Fruit fly (Drosophila melanogaster) whole organism, pupa: ENCODE results near the gene CG43965.

Experiments used
- CG17806 ChIP-seq: fragments of 200-800 bp; sonication (Bioruptor generic); optimal IDR thresholded peaks from 2 replicates; lab custom pipeline; 2018; ENCODE audit warnings: missing biosample characterization, mild to moderate bottlenecking, missing genetic modification characterization, moderate library complexity
- CG32121 ChIP-seq: fragments of 200-800 bp; sonication (Bioruptor generic); IDR thresholded peaks from 2 replicates; pipeline ENCODE4 v1.3.6; 2022; ENCODE audit warnings: missing biosample characterization, missing genetic modification characterization
- CG9948 ChIP-seq: fragments of 200-800 bp; sonication (Bioruptor generic); optimal IDR thresholded peaks from 2 replicates; lab custom pipeline; 2018; ENCODE audit warnings: missing biosample characterization, mild to moderate bottlenecking, missing genetic modification characterization, moderate library complexity
- D1 ChIP-seq: fragments of 200-800 bp; sonication (Bioruptor generic); optimal IDR thresholded peaks from 2 replicates; lab custom pipeline; 2018; ENCODE audit warnings: missing biosample characterization, mild to moderate bottlenecking, missing genetic modification characterization, moderate library complexity
- Ets98B ChIP-seq: fragments of 200-800 bp; sonication (Bioruptor generic); IDR thresholded peaks from 2 replicates; pipeline ENCODE4 v1.3.6; 2022; ENCODE audit warnings: missing biosample characterization, missing genetic modification characterization
- rn ChIP-seq: fragments of 200-800 bp; sonication (Bioruptor generic); IDR thresholded peaks from 2 replicates; pipeline ENCODE4 v1.3.6; 2022; ENCODE audit warnings: missing biosample characterization, missing genetic modification characterization

- peak; percentile 64; the same call in 1 of the 2 replicates for TF ChIP-seq CG32121 (GFP tag; lab: Robert Waterston, UW)
- TF ChIP-seq Ets98B, result peak; percentile 62; the same call in 1 of the 2 replicates
- TF ChIP-seq D1 (tag; lab: Kevin White, UChicago), result peak; percentile 49
- TF ChIP-seq CG9948, result peak; percentile 76
- peak; percentile 22; the same call in 1 of the 2 replicates for TF ChIP-seq rn (GFP tag; lab: Robert Waterston, UW)
- peak; percentile 67 for TF ChIP-seq CG17806
Observed at dm6 chr3L:8700643-8701208, 24.8 kb downstream of the CG43965 start.
